ENCODE assay signal across 5 worm cellular contexts in the genomic region with DNA sequence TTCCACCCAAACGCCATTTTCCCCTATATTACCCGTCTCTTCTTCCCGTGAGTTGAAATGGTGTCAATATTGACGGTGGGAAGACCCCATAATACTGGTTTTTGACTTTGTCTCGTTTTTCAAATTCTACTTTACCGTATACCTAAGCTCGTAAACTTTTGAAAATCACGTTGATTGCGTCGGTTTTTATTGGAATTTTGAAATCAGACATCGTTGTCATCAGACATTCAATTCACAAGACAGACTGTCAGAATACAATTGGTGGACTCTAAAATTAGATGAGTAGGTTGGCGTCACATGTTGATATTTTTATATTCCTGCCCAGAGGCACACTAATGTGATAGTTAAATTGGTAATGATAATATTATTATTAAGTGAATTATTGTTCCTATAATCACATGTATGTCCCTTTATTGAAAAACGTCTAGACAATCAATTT.
A peak's percentile ranks its signal among the peaks of the same experiment; 100 is the strongest.
TF ChIP-seq lines count a peak whose summit lies in the region.

No protein-coding gene starts in this region.

TF ChIP-seq in whole organism, L1 larva, 84 proteins besides CTCF, POLR2A, EP300 and RAD21 (continues in another document):
- TF ChIP-seq nhr-85 (tag; lab: Kevin White, UChicago) = peak; percentile 86
- peak; percentile 52 for TF ChIP-seq lin-14 (GFP tag; optimal IDR thresholded peaks at IDR 0.05; lab: Kevin White, UChicago)
- TF ChIP-seq skn-1 (tag; optimal IDR thresholded peaks at IDR 0.05; lab: Kevin White, UChicago) = peak; percentile 34
- peak; percentile 25 for TF ChIP-seq blmp-1 (tag; optimal IDR thresholded peaks at IDR 0.05; lab: Kevin White, UChicago)
- no peak for TF ChIP-seq unc-98 (GFP tag; IDR thresholded peaks at IDR 0.05; lab: Robert Waterston, UW)
- TF ChIP-seq mdl-1 (tag; optimal IDR thresholded peaks at IDR 0.05; lab: Kevin White, UChicago) = peak in 1 of 2 experiments; percentile 6
- peak in 1 of 2 experiments; percentile 65 for TF ChIP-seq lin-35 (GFP tag; optimal IDR thresholded peaks at IDR 0.05; lab: Kevin White, UChicago)
- peak in 2 of 6 experiments; percentile 21 to 31 for TF ChIP-seq elt-3 (tag; optimal IDR thresholded peaks at IDR 0.05; lab: Kevin White, UChicago)
- TF ChIP-seq nhr-90 (tag; optimal IDR thresholded peaks at IDR 0.05; lab: Kevin White, UChicago; ENCODE audit: poor library complexity) = peak; percentile 34
- TF ChIP-seq vab-15 (tag; optimal IDR thresholded peaks at IDR 0.05; lab: Kevin White, UChicago) = peak; percentile 39
- TF ChIP-seq nhr-77 (tag; optimal IDR thresholded peaks at IDR 0.05; lab: Kevin White, UChicago) = peak; percentile 19
- TF ChIP-seq nhr-47 (tag; optimal IDR thresholded peaks at IDR 0.05; lab: Kevin White, UChicago) = peak; percentile 6
- TF ChIP-seq mep-1 (tag; optimal IDR thresholded peaks at IDR 0.05; lab: Kevin White, UChicago) = peak; percentile 39
- peak; percentile 73 for TF ChIP-seq nhr-71 (tag; optimal IDR thresholded peaks at IDR 0.05; lab: Kevin White, UChicago)
- peak; percentile 58 for TF ChIP-seq nhr-20 (tag; optimal IDR thresholded peaks at IDR 0.05; lab: Kevin White, UChicago)
- no peak for TF ChIP-seq ceh-63 (GFP tag; optimal IDR thresholded peaks at IDR 0.05; lab: Kevin White, UChicago)
- TF ChIP-seq lsy-2 (tag; optimal IDR thresholded peaks at IDR 0.05; lab: Kevin White, UChicago) = peak in 1 of 2 experiments; percentile 75

TF ChIP-seq in whole organism, L2 larva, 48 proteins besides CTCF, POLR2A, EP300 and RAD21:
- TF ChIP-seq mbf-1 (tag; optimal IDR thresholded peaks at IDR 0.05; lab: Kevin White, UChicago) (no peak), fos-1 (tag; optimal IDR thresholded peaks at IDR 0.05; lab: Kevin White, UChicago) (no peak), nhr-12 (tag; optimal IDR thresholded peaks at IDR 0.05; lab: Kevin White, UChicago) (no peak), mab-5 (tag; optimal IDR thresholded peaks at IDR 0.05; lab: Kevin White, UChicago) (no peak), nhr-25 (tag; optimal IDR thresholded peaks at IDR 0.05; lab: Kevin White, UChicago) (peak; percentile 31), lsy-2 (tag; optimal IDR thresholded peaks at IDR 0.05; lab: Kevin White, UChicago) (peak in 1 of 2 experiments; percentile 33), skn-1 (tag; optimal IDR thresholded peaks at IDR 0.05; lab: Kevin White, UChicago) (no peak), sma-9 (GFP tag; optimal IDR thresholded peaks at IDR 0.05; lab: Kevin White, UChicago) (peak; percentile 7), sma-9 (tag; optimal IDR thresholded peaks at IDR 0.05; lab: Kevin White, UChicago) (no peak), ztf-11 (tag; optimal IDR thresholded peaks at IDR 0.05; lab: Kevin White, UChicago) (no peak), nhr-129 (tag; optimal IDR thresholded peaks at IDR 0.05; lab: Kevin White, UChicago) (peak; percentile 75), C34F6.9 (tag; optimal IDR thresholded peaks at IDR 0.05; lab: Kevin White, UChicago) (peak; percentile 1), nhr-6 (tag; optimal IDR thresholded peaks at IDR 0.05; lab: Kevin White, UChicago) (peak; percentile 7)

TF ChIP-seq in whole organism, L3 larva, 47 proteins besides CTCF, POLR2A, EP300 and RAD21:
- no peak for TF ChIP-seq elt-2 (tag; optimal IDR thresholded peaks at IDR 0.05; lab: Kevin White, UChicago)
- TF ChIP-seq ceh-16 (tag; optimal IDR thresholded peaks at IDR 0.05; lab: Kevin White, UChicago) = no peak
- peak; percentile 97 for TF ChIP-seq pha-4 (tag; optimal IDR thresholded peaks at IDR 0.05; lab: Kevin White, UChicago)
TF ChIP-seq in whole organism, L3 larva: peak in this region for 1.

TF ChIP-seq in whole organism, L4 larva, 104 proteins besides CTCF, POLR2A, EP300 and RAD21:
- TF ChIP-seq hlh-11 (tag; optimal IDR thresholded peaks at IDR 0.05; lab: Kevin White, UChicago) = no peak
- peak; percentile 31 for TF ChIP-seq hlh-30 (tag; optimal IDR thresholded peaks at IDR 0.05; lab: Kevin White, UChicago; ENCODE audit: insufficient read depth)
- TF ChIP-seq snpc-4 (tag; optimal IDR thresholded peaks at IDR 0.05; lab: Kevin White, UChicago) = no peak
- TF ChIP-seq fos-1 (tag; optimal IDR thresholded peaks at IDR 0.05; lab: Kevin White, UChicago) = no peak
- no peak for TF ChIP-seq attf-4 (tag; optimal IDR thresholded peaks at IDR 0.05; lab: Kevin White, UChicago)
- no peak for TF ChIP-seq mdl-1 (tag; optimal IDR thresholded peaks at IDR 0.05; lab: Kevin White, UChicago)
- TF ChIP-seq madf-9 (GFP tag; conservative IDR thresholded peaks at IDR 0.05; lab: Robert Waterston, UW) = no peak
- no peak for TF ChIP-seq lin-29 (GFP tag; IDR thresholded peaks at IDR 0.05; lab: Robert Waterston, UW)
- no peak for TF ChIP-seq rbr-2 (tag; optimal IDR thresholded peaks at IDR 0.05; lab: Kevin White, UChicago)
- no peak for TF ChIP-seq hif-1 (tag; optimal IDR thresholded peaks at IDR 0.05; lab: Kevin White, UChicago)
- no peak for TF ChIP-seq F26F4.8 (GFP tag; conservative IDR thresholded peaks at IDR 0.05; lab: Robert Waterston, UW)
- TF ChIP-seq lsy-2 (tag; optimal IDR thresholded peaks at IDR 0.05; lab: Kevin White, UChicago) = peak in 1 of 2 experiments; percentile 18
- TF ChIP-seq gei-8 (GFP tag; optimal IDR thresholded peaks at IDR 0.05; lab: Kevin White, UChicago) = no peak
- no peak for TF ChIP-seq zip-11 (GFP tag; IDR thresholded peaks at IDR 0.05; lab: Robert Waterston, UW)
- TF ChIP-seq arid-1 (GFP tag; conservative IDR thresholded peaks at IDR 0.05; lab: Robert Waterston, UW) = no peak
- TF ChIP-seq pha-4 (GFP tag; IDR thresholded peaks at IDR 0.05; lab: Robert Waterston, UW) = no peak
- TF ChIP-seq pha-4 (tag; optimal IDR thresholded peaks at IDR 0.05; lab: Kevin White, UChicago) = peak; percentile 42
- no peak for TF ChIP-seq R02D3.7 (tag; optimal IDR thresholded peaks at IDR 0.05; lab: Kevin White, UChicago)
- no peak for TF ChIP-seq unc-39 (tag; optimal IDR thresholded peaks at IDR 0.05; lab: Kevin White, UChicago)
- TF ChIP-seq aha-1 (tag; lab: Kevin White, UChicago) = peak; percentile 57
- no peak for TF ChIP-seq nhr-25 (tag; optimal IDR thresholded peaks at IDR 0.05; lab: Kevin White, UChicago; ENCODE audit: borderline replicate concordance, insufficient read depth)
- TF ChIP-seq nhr-77 (tag; optimal IDR thresholded peaks at IDR 0.05; lab: Kevin White, UChicago) = no peak

TF ChIP-seq in whole organism, young adult, 124 proteins besides CTCF, POLR2A, EP300 and RAD21:
- TF ChIP-seq cebp-1 (GFP tag; IDR thresholded peaks at IDR 0.05; lab: Robert Waterston, UW) (no peak), cebp-1 (tag; optimal IDR thresholded peaks at IDR 0.05; lab: Kevin White, UChicago) (peak; percentile 19), gei-17 (GFP tag; optimal IDR thresholded peaks at IDR 0.05; lab: Kevin White, UChicago) (no peak), ccch-3 (GFP tag; optimal IDR thresholded peaks at IDR 0.05; lab: Kevin White, UChicago) (no peak)
